Fruit fly (Drosophila melanogaster): ENCODE data around the gene Rbp6.

DNA sequence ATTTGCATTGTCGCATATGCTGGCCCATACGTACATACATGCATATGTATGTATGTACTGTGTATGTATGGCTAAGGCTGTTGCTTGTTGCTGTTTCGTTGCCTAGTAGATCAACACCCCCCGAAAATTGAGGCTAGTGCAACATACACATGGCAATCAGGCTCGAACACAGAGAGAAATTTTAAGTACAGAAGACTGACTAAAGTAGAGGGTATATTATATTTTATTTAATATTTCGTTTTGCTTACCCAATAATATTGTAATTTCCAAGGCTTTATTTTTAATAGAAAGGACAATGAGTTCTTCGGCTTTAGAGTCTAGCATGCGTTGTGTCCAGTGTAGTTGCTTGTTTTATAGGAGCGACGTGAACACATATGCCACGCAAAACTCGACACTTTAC, 117.5 kb downstream of the Rbp6 start:
- TF ChIP-seq h (optimal IDR thresholded peaks at IDR 0.05) (no peak), ttk (optimal IDR thresholded peaks at IDR 0.05) (no peak), insv (optimal IDR thresholded peaks at IDR 0.05) (no peak)
